Fruit fly (Drosophila melanogaster) whole organism, prepupa: ENCODE results near the gene Acp76A.

Source experiments
- CG11762 ChIP-seq: fragments of 200-800 bp; sonication (Bioruptor generic); optimal IDR thresholded peaks from 3 replicates; lab custom pipeline; 2016; ENCODE audit warnings: missing biosample characterization, missing genetic modification characterization; ENCODE audit not compliant: insufficient read depth
- CG15336 ChIP-seq: fragments of 200-800 bp; sonication (Bioruptor generic); IDR thresholded peaks from 2 replicates; pipeline ENCODE4 v1.3.6; 2022; ENCODE audit warnings: missing biosample characterization, missing genetic modification characterization
- CG1621 ChIP-seq: fragments of 200-800 bp; sonication (Bioruptor generic); optimal IDR thresholded peaks from 3 replicates; lab custom pipeline; 2018; ENCODE audit warnings: missing biosample characterization, mild to moderate bottlenecking, missing genetic modification characterization
- Eip93F ChIP-seq: fragments of 200-800 bp; sonication (Bioruptor generic); optimal IDR thresholded peaks from 2 replicates; lab custom pipeline; 2016; ENCODE audit warnings: missing biosample characterization, mild to moderate bottlenecking, missing genetic modification characterization
- OdsH ChIP-seq: fragments of 200-800 bp; sonication (Bioruptor generic); optimal IDR thresholded peaks from 3 replicates; lab custom pipeline; 2016; ENCODE audit warnings: missing biosample characterization, missing genetic modification characterization

DNA sequence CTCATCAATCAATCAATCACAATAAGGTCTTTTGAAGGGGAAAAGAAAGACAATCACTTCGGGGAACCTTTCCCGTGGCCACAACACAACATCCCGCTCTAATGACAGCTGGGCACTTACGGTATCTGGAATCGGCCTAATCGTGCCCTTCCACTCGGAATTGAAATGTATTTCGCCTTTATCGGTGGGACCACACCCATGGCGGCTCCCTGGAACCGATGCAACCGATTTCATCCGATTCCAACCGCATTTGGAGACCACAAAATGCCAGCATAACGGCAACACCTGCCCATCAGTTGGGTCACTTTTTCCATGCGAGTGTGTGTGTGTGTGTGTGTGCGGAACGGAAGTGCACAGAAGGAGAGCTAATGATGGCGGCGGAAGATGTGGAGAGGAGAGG lies 19.1 kb downstream of the Acp76A start:
- no peak for TF ChIP-seq Eip93F (GFP tag; lab: Kevin White, UChicago)
- no peak for TF ChIP-seq CG11762 (GFP tag; lab: Kevin White, UChicago)
- TF ChIP-seq CG15336 (GFP tag; lab: Robert Waterston, UW): no peak
- TF ChIP-seq OdsH (GFP tag; lab: Kevin White, UChicago): no peak
- no peak for TF ChIP-seq CG1621 (tag; lab: Kevin White, UChicago)
